Fruit fly (Drosophila melanogaster): ENCODE results near the gene CG14671.

CG14671 gene

dm6 chr3R:5606477-5606876 lies 41.9 kb upstream of the CG14671 start, which contains the start of gene asl (continued):
- TF ChIP-seq CG31388 (GFP tag; optimal IDR thresholded peaks at IDR 0.05) (no peak), grau (tag; optimal IDR thresholded peaks at IDR 0.05) (peak; percentile 78), CG7745 (tag; optimal IDR thresholded peaks at IDR 0.05) (no peak), tll (GFP tag; optimal IDR thresholded peaks at IDR 0.05) (no peak), prd (optimal IDR thresholded peaks at IDR 0.05) (no peak), prd (GFP tag; IDR thresholded peaks at IDR 0.05) (peak; percentile 39; the same call in 1 of the 3 replicates), slbo (GFP tag; IDR thresholded peaks at IDR 0.05) (peak; percentile 62), h (optimal IDR thresholded peaks at IDR 0.05) (no peak), CG3281 (GFP tag; optimal IDR thresholded peaks at IDR 0.05) (peak; percentile 61), yki (optimal IDR thresholded peaks at IDR 0.05) (no peak), fd64A (GFP tag; optimal IDR thresholded peaks at IDR 0.05) (no peak), Sin3A (optimal IDR thresholded peaks at IDR 0.05) (peak; percentile 74), dan (GFP tag; IDR thresholded peaks at IDR 0.05) (no peak), tin (GFP tag; optimal IDR thresholded peaks at IDR 0.05) (peak; percentile 58), Lhr (GFP tag; optimal IDR thresholded peaks at IDR 0.05) (peak; percentile 59), CG4424 (GFP tag; optimal IDR thresholded peaks at IDR 0.05) (peak; percentile 75), CG6689 (GFP tag; IDR thresholded peaks at IDR 0.05) (peak; percentile 67), CG1233 (GFP tag; optimal IDR thresholded peaks at IDR 0.05) (peak; percentile 49), CG32767 (GFP tag; IDR thresholded peaks at IDR 0.05) (0 out of 2 replicates have a peak, but pooled peaks have one; percentile 43), CG10654 (GFP tag; optimal IDR thresholded peaks at IDR 0.05) (peak; percentile 17), CkIIα-i1 (GFP tag; IDR thresholded peaks at IDR 0.05) (no peak), CHES-1-like (GFP tag; optimal IDR thresholded peaks at IDR 0.05) (peak; percentile 58), lilli (GFP tag; optimal IDR thresholded peaks at IDR 0.05) (peak; percentile 76), zen (tag; optimal IDR thresholded peaks at IDR 0.05) (peak; percentile 68), z (GFP tag; IDR thresholded peaks at IDR 0.05) (no peak), fd102C (GFP tag; optimal IDR thresholded peaks at IDR 0.05) (peak; percentile 35), Six4 (GFP tag; optimal IDR thresholded peaks at IDR 0.05) (no peak), cg (GFP tag; optimal IDR thresholded peaks at IDR 0.05) (peak; percentile 41), CG18476 (GFP tag; optimal IDR thresholded peaks at IDR 0.05) (peak; percentile 50), MTF-1 (GFP tag; optimal IDR thresholded peaks at IDR 0.05; ENCODE audit: borderline replicate concordance) (no peak), Sox100B (GFP tag; optimal IDR thresholded peaks at IDR 0.05) (no peak), chm (GFP tag; IDR thresholded peaks at IDR 0.05) (no peak), Ssrp (tag; optimal IDR thresholded peaks at IDR 0.05) (peak; percentile 57), dm (GFP tag; optimal IDR thresholded peaks at IDR 0.05) (peak; percentile 31), CG15479 (GFP tag; optimal IDR thresholded peaks at IDR 0.05) (peak; percentile 41), zen2 (GFP tag; IDR thresholded peaks at IDR 0.05; ENCODE audit: partially characterized antibody) (no peak), Meics (GFP tag; optimal IDR thresholded peaks at IDR 0.05) (peak; percentile 62), CG33557 (GFP tag; optimal IDR thresholded peaks at IDR 0.05) (peak; percentile 42), CG4820 (GFP tag; optimal IDR thresholded peaks at IDR 0.05) (peak; percentile 27), pum (GFP tag; optimal IDR thresholded peaks at IDR 0.05) (peak; percentile 33), CG10209 (GFP tag; optimal IDR thresholded peaks at IDR 0.05) (peak; percentile 44), CG6791 (GFP tag; IDR thresholded peaks at IDR 0.05; ENCODE audit: partially characterized antibody) (peak; percentile 57; the same call in 1 of the 3 replicates), croc (GFP tag; conservative IDR thresholded peaks at IDR 0.05) (peak; percentile 18; the same call in 1 of the 3 replicates), jumu (GFP tag; optimal IDR thresholded peaks at IDR 0.05) (peak; percentile 30), Mes4 (GFP tag; optimal IDR thresholded peaks at IDR 0.05) (peak; percentile 34), ranshi (GFP tag; IDR thresholded peaks at IDR 0.05) (0 out of 2 replicates have a peak, but pooled peaks have one; percentile 15), CoRest (tag; optimal IDR thresholded peaks at IDR 0.05) (peak; percentile 81), pzg (GFP tag; optimal IDR thresholded peaks at IDR 0.05) (peak; percentile 85), eve (GFP tag; optimal IDR thresholded peaks at IDR 0.05) (no peak), CG4730 (GFP tag; IDR thresholded peaks at IDR 0.05) (0 out of 2 replicates have a peak, but pooled peaks have one; percentile 6), Poxn (GFP tag; IDR thresholded peaks at IDR 0.05) (no peak), Atf-2 (GFP tag; optimal IDR thresholded peaks at IDR 0.05) (peak; percentile 32)
